Worm (Caenorhabditis elegans) whole organism, L2 larva: ENCODE measurements around the gene ges-1.

ENCODE experiments used
- C34F6.9 ChIP-seq: fragments of 150-350 bp; optimal IDR thresholded peaks from 2 replicates; lab custom pipeline; 2014; ENCODE audit warnings: missing biosample characterization, missing genetic modification characterization
- F13H6.1 ChIP-seq: sonication (generic microtip); optimal IDR thresholded peaks from 2 replicates; lab custom pipeline; 2016; ENCODE audit warnings: missing genetic modification characterization, missing compliant biosample characterization
- R02D3.7 ChIP-seq: fragments of 150-350 bp; optimal IDR thresholded peaks from 2 replicates; lab custom pipeline; 2014; ENCODE audit warnings: missing biosample characterization, missing genetic modification characterization
- Y55F3AM.14 ChIP-seq: fragments of 200-800 bp; sonication (Bioruptor generic); optimal IDR thresholded peaks from 2 replicates; lab custom pipeline; 2018; ENCODE audit warnings: mild to moderate bottlenecking, missing genetic modification characterization, missing compliant biosample characterization
- ZK546.5 ChIP-seq: sonication (generic microtip); optimal IDR thresholded peaks from 2 replicates; lab custom pipeline; 2017; ENCODE audit warnings: missing biosample characterization, missing genetic modification characterization
- alr-1 ChIP-seq: fragments of 150-350 bp; optimal IDR thresholded peaks from 2 replicates; lab custom pipeline; 2014; ENCODE audit warnings: missing biosample characterization, missing genetic modification characterization
- aly-2 ChIP-seq: fragments of 150-350 bp; optimal IDR thresholded peaks from 2 replicates; lab custom pipeline; 2014; ENCODE audit warnings: missing biosample characterization, missing genetic modification characterization
- ama-1 ChIP-seq: fragments of 150-350 bp; optimal IDR thresholded peaks from 2 replicates; lab custom pipeline; 2018; ENCODE audit warnings: inconsistent platforms
- ceh-16 ChIP-seq: fragments of 150-350 bp; optimal IDR thresholded peaks from 2 replicates; lab custom pipeline; 2014; ENCODE audit warnings: missing biosample characterization, missing genetic modification characterization
- crh-2 ChIP-seq: sonication (generic microtip); optimal IDR thresholded peaks from 2 replicates; lab custom pipeline; 2017; ENCODE audit warnings: missing biosample characterization, missing genetic modification characterization
- dmd-4 ChIP-seq: sonication (generic microtip); optimal IDR thresholded peaks from 2 replicates; lab custom pipeline; 2017; ENCODE audit warnings: missing biosample characterization, missing genetic modification characterization
- egl-27 ChIP-seq: sonication (generic microtip); optimal IDR thresholded peaks from 3 replicates; lab custom pipeline; 2017; ENCODE audit warnings: missing biosample characterization, missing genetic modification reagents, missing genetic modification characterization
- elt-1 ChIP-seq: fragments of 150-350 bp; optimal IDR thresholded peaks from 2 replicates; lab custom pipeline; 2014; ENCODE audit warnings: missing biosample characterization, missing genetic modification characterization
- elt-3 ChIP-seq: sonication (generic microtip); optimal IDR thresholded peaks from 2 replicates; lab custom pipeline; 2017; ENCODE audit warnings: missing biosample characterization, missing genetic modification characterization
- fos-1 ChIP-seq: fragments of 150-350 bp; optimal IDR thresholded peaks from 2 replicates; lab custom pipeline; 2014; ENCODE audit warnings: missing biosample characterization, missing genetic modification characterization
- lin-13 ChIP-seq: fragments of 150-350 bp; optimal IDR thresholded peaks from 2 replicates; lab custom pipeline; 2014; ENCODE audit warnings: missing biosample characterization, missing genetic modification reagents, missing genetic modification characterization
- lin-39 ChIP-seq: fragments of 150-350 bp; optimal IDR thresholded peaks from 2 replicates; lab custom pipeline; 2014; ENCODE audit warnings: missing biosample characterization, missing genetic modification reagents, missing genetic modification characterization
- lsy-2 ChIP-seq, 2 experiments: fragments of 150-350 bp in 1 of 2; sonication (generic microtip) in 1 of 2; optimal IDR thresholded peaks; 2 replicates each; lab custom pipeline; 2014 to 2017; ENCODE audit warnings: missing biosample characterization in 2 of 2, missing genetic modification characterization in 2 of 2
- nhr-11 ChIP-seq: fragments of 150-350 bp; optimal IDR thresholded peaks from 2 replicates; lab custom pipeline; 2014; ENCODE audit warnings: missing biosample characterization, missing genetic modification characterization
- nhr-12 ChIP-seq: fragments of 150-350 bp; optimal IDR thresholded peaks from 2 replicates; lab custom pipeline; 2014; ENCODE audit warnings: missing biosample characterization, missing genetic modification characterization
- nhr-129 ChIP-seq: fragments of 150-350 bp; optimal IDR thresholded peaks from 2 replicates; lab custom pipeline; 2014; ENCODE audit warnings: missing biosample characterization, missing genetic modification characterization
- nhr-21 ChIP-seq: fragments of 150-350 bp; optimal IDR thresholded peaks from 2 replicates; lab custom pipeline; 2014; ENCODE audit warnings: missing biosample characterization, missing genetic modification characterization
- nhr-23 ChIP-seq: fragments of 150-350 bp; optimal IDR thresholded peaks from 2 replicates; lab custom pipeline; 2014; ENCODE audit warnings: missing biosample characterization, missing genetic modification reagents, missing genetic modification characterization
- nhr-237 ChIP-seq: fragments of 150-350 bp; optimal IDR thresholded peaks from 2 replicates; lab custom pipeline; 2014; ENCODE audit warnings: missing biosample characterization, missing genetic modification characterization
- nhr-25 ChIP-seq: fragments of 150-350 bp; sonication (generic microtip); optimal IDR thresholded peaks from 3 replicates; lab custom pipeline; 2014; ENCODE audit warnings: missing biosample characterization, missing genetic modification characterization
- nhr-6 ChIP-seq: fragments of 150-350 bp; optimal IDR thresholded peaks from 2 replicates; lab custom pipeline; 2014; ENCODE audit warnings: missing biosample characterization, missing genetic modification characterization
- sem-4 ChIP-seq: fragments of 150-350 bp; optimal IDR thresholded peaks from 2 replicates; lab custom pipeline; 2014; ENCODE audit warnings: missing biosample characterization, missing genetic modification reagents, missing genetic modification characterization
- sma-3 ChIP-seq: sonication (generic microtip); optimal IDR thresholded peaks from 2 replicates; lab custom pipeline; 2016; ENCODE audit warnings: missing genetic modification reagents, missing genetic modification characterization, missing compliant biosample characterization
- sma-9 ChIP-seq, 2 experiments: fragments of 150-350 bp in 1 of 2; sonication (generic microtip) in 1 of 2; optimal IDR thresholded peaks; 2 replicates each; lab custom pipeline; 2014 to 2016; ENCODE audit warnings: missing genetic modification characterization in 2 of 2, mild to moderate bottlenecking in 1 of 2, missing biosample characterization in 1 of 2, missing compliant biosample characterization in 1 of 2, missing genetic modification reagents in 1 of 2, moderate library complexity in 1 of 2
- snpc-4 ChIP-seq: fragments of 150-350 bp; optimal IDR thresholded peaks from 2 replicates; lab custom pipeline; 2014; ENCODE audit warnings: missing biosample characterization, missing genetic modification characterization
- unc-55 ChIP-seq: fragments of 150-350 bp; sonication (generic microtip); optimal IDR thresholded peaks from 3 replicates; lab custom pipeline; 2014; ENCODE audit warnings: missing biosample characterization, missing genetic modification reagents, missing genetic modification characterization
- ztf-1 ChIP-seq: fragments of 200-800 bp; sonication (Bioruptor generic); conservative IDR thresholded peaks from 2 replicates; pipeline ENCODE4 v1.3.6; 2022; ENCODE audit warnings: missing genetic modification characterization, missing compliant biosample characterization
- ztf-4 ChIP-seq: fragments of 150-350 bp; optimal IDR thresholded peaks from 2 replicates; lab custom pipeline; 2014; ENCODE audit warnings: missing biosample characterization, missing genetic modification characterization

ges-1 gene

ce11 chrV:1455280-1455679, 23.3 kb upstream of the ges-1 start:
- TF ChIP-seq elt-1 (tag; lab: Kevin White, UChicago): no peak
- no peak for TF ChIP-seq nhr-25 (tag; lab: Kevin White, UChicago)
- no peak for TF ChIP-seq nhr-6 (tag; lab: Kevin White, UChicago)
- TF ChIP-seq ceh-16 (tag; lab: Kevin White, UChicago): no peak
- no peak for TF ChIP-seq dmd-4 (tag; lab: Kevin White, UChicago)
- TF ChIP-seq snpc-4: no peak
- no peak for TF ChIP-seq unc-55 (GFP tag; lab: Kevin White, UChicago)
- TF ChIP-seq nhr-129 (tag; lab: Kevin White, UChicago): no peak
- no peak for TF ChIP-seq ZK546.5
- no peak for TF ChIP-seq C34F6.9 (tag; lab: Kevin White, UChicago)
- TF ChIP-seq lsy-2 (tag; optimal IDR thresholded peaks at IDR 0.05; lab: Kevin White, UChicago): no peak
- no peak for TF ChIP-seq nhr-237
- no peak for TF ChIP-seq crh-2 (tag; lab: Kevin White, UChicago)
- TF ChIP-seq R02D3.7: no peak
- TF ChIP-seq nhr-12 (tag; lab: Kevin White, UChicago): no peak
- TF ChIP-seq ztf-1 (GFP tag; lab: Robert Waterston, UW): no peak
- no peak for TF ChIP-seq lin-13 (GFP tag; lab: Kevin White, UChicago)

- no peak for TF ChIP-seq lin-13 (GFP tag; lab: Kevin White, UChicago)
- TF ChIP-seq nhr-12 (tag; lab: Kevin White, UChicago): no peak
- no peak for TF ChIP-seq nhr-11 (tag; lab: Kevin White, UChicago)
- no peak for TF ChIP-seq nhr-237
- no peak for TF ChIP-seq elt-3 (tag; lab: Kevin White, UChicago)
These were observed 22.8 kb upstream of the ges-1 start, which contains the start of gene chil-14 for ce11 chrV:1454762-1455161. Gene chil-14 (plus strand): TSS chrV:1455062.

ce11 chrV:1451334-1451733, 19.4 kb upstream of the ges-1 start, which contains the start of gene srj-23:
Gene srj-23 (plus strand): TSS chrV:1451634.
- TF ChIP-seq ztf-4 (tag; lab: Kevin White, UChicago) (no peak), dmd-4 (tag; lab: Kevin White, UChicago) (no peak), sma-3 (GFP tag; lab: Kevin White, UChicago) (no peak), sma-9 (GFP tag; optimal IDR thresholded peaks at IDR 0.05; lab: Kevin White, UChicago) (no peak), sma-9 (tag; optimal IDR thresholded peaks at IDR 0.05; lab: Kevin White, UChicago) (no peak), Y55F3AM.14 (GFP tag; lab: Kevin White, UChicago) (no peak), egl-27 (tag; lab: Kevin White, UChicago) (no peak), nhr-23 (tag; lab: Kevin White, UChicago) (no peak), elt-3 (tag; lab: Kevin White, UChicago) (no peak), ztf-1 (GFP tag; lab: Robert Waterston, UW) (no peak), lin-13 (GFP tag; lab: Kevin White, UChicago) (no peak), nhr-11 (tag; lab: Kevin White, UChicago) (no peak), nhr-25 (tag; lab: Kevin White, UChicago) (no peak), aly-2 (tag; lab: Kevin White, UChicago) (no peak), sem-4 (tag; lab: Kevin White, UChicago) (no peak)

ce11 chrV:1450160-1450559, 18.2 kb upstream of the ges-1 start, which contains the start of gene cnc-2:
Gene cnc-2 (minus strand): TSS chrV:1450183.
- no peak for TF ChIP-seq elt-3 (tag; lab: Kevin White, UChicago)
- no peak for TF ChIP-seq nhr-129 (tag; lab: Kevin White, UChicago)
- TF ChIP-seq unc-55 (GFP tag; lab: Kevin White, UChicago): no peak
- peak; percentile 9 for TF ChIP-seq nhr-21
- peak; percentile 52 for TF ChIP-seq sma-3 (GFP tag; lab: Kevin White, UChicago)

- peak; percentile 68 for TF ChIP-seq sma-3 (GFP tag; lab: Kevin White, UChicago)
- TF ChIP-seq ama-1 (lab: Kevin White, UChicago): peak; percentile 50
- TF ChIP-seq nhr-21: peak; percentile 34
- TF ChIP-seq nhr-25 (tag; lab: Kevin White, UChicago): no peak
These were observed 15.8 kb upstream of the ges-1 start, which contains the start of gene cnc-3 for ce11 chrV:1447724-1448123. Gene cnc-3 (plus strand): TSS chrV:1448004.

ce11 chrV:1447079-1447478, 15.1 kb upstream of the ges-1 start, which contains the start of gene cnc-4:
Gene cnc-4 (plus strand): TSS chrV:1447195.
- TF ChIP-seq sma-3 (GFP tag; lab: Kevin White, UChicago): peak; percentile 56
- peak; percentile 79 for TF ChIP-seq ama-1 (lab: Kevin White, UChicago)
- TF ChIP-seq nhr-6 (tag; lab: Kevin White, UChicago): no peak
- TF ChIP-seq sem-4 (tag; lab: Kevin White, UChicago): no peak
- no peak for TF ChIP-seq fos-1 (tag; lab: Kevin White, UChicago)
- TF ChIP-seq alr-1: no peak
- TF ChIP-seq F13H6.1 (tag; lab: Kevin White, UChicago): no peak
- no peak for TF ChIP-seq lin-39 (tag; lab: Kevin White, UChicago)
- TF ChIP-seq nhr-12 (tag; lab: Kevin White, UChicago): no peak
- TF ChIP-seq ztf-1 (GFP tag; lab: Robert Waterston, UW): no peak
